Worm (Caenorhabditis elegans) whole organism, early embryonic: ENCODE data around the gene panl-2.

Experiments
- ama-1 ChIP-seq: fragments of 150-350 bp; optimal IDR thresholded peaks from 2 replicates; lab custom pipeline; 2014
- ceh-36 ChIP-seq: sonication (generic microtip); optimal IDR thresholded peaks from 2 replicates; lab custom pipeline; 2016; ENCODE audit warnings: missing genetic modification characterization, inconsistent platforms, missing compliant biosample characterization
- ets-7 ChIP-seq: sonication (generic microtip); optimal IDR thresholded peaks from 2 replicates; lab custom pipeline; 2016; ENCODE audit warnings: missing genotype, missing genetic modification characterization, missing compliant biosample characterization
- flt-1 ChIP-seq: fragments of 200-800 bp; sonication (Bioruptor generic); IDR thresholded peaks from 2 replicates; pipeline ENCODE4 v1.3.6; 2022; ENCODE audit warnings: missing genetic modification characterization, missing compliant biosample characterization
- hmg-4 ChIP-seq: fragments of 200-800 bp; sonication (Bioruptor generic); optimal IDR thresholded peaks from 2 replicates; lab custom pipeline; 2018; ENCODE audit warnings: mild to moderate bottlenecking, missing genetic modification characterization, missing compliant biosample characterization
- pes-1 ChIP-seq: fragments of 200-800 bp; sonication (Bioruptor generic); IDR thresholded peaks from 2 replicates; pipeline ENCODE4 v1.3.6; 2022; ENCODE audit warnings: missing genetic modification reagents, missing genetic modification characterization, missing compliant biosample characterization
- scrt-1 ChIP-seq: fragments of 200-800 bp; sonication (Bioruptor generic); IDR thresholded peaks from 2 replicates; pipeline ENCODE4 v1.3.6; 2022; ENCODE audit warnings: missing genetic modification characterization, missing compliant biosample characterization
- sea-1 ChIP-seq: fragments of 200-800 bp; sonication (Bioruptor generic); conservative IDR thresholded peaks from 2 replicates; pipeline ENCODE4 v1.3.6; 2022; ENCODE audit warnings: missing genetic modification characterization, missing compliant biosample characterization
- tra-4 ChIP-seq: sonication (generic microtip); optimal IDR thresholded peaks from 2 replicates; lab custom pipeline; 2017; ENCODE audit warnings: missing genetic modification characterization, missing compliant biosample characterization

ce11 chrIII:6953978-6954377 lies 14.0 kb downstream of the panl-2 start:
- TF ChIP-seq scrt-1 = no peak
- no peak for TF ChIP-seq ceh-36 (tag; lab: Kevin White, UChicago)
- no peak for TF ChIP-seq tra-4 (tag; lab: Kevin White, UChicago)
- TF ChIP-seq ama-1 = no peak
- no peak for TF ChIP-seq flt-1
- no peak for TF ChIP-seq pes-1 (GFP tag; lab: Robert Waterston, UW)
- TF ChIP-seq sea-1 (GFP tag; lab: Robert Waterston, UW) = no peak
- no peak for TF ChIP-seq hmg-4 (GFP tag; lab: Kevin White, UChicago)
- TF ChIP-seq ets-7 = no peak
